Fruit fly (Drosophila melanogaster) whole organism: ENCODE measurements around the gene CG4291.

Experiments used
- Dll ChIP-seq: fragments of >200 bp; optimal IDR thresholded peaks from 2 replicates; lab custom pipeline; 2017
- pan ChIP-seq: fragments of >200 bp; optimal IDR thresholded peaks from 2 replicates; lab custom pipeline; 2017
- psq ChIP-seq: fragments of >200 bp; optimal IDR thresholded peaks from 2 replicates; lab custom pipeline; 2017
- usp ChIP-seq: fragments of >200 bp; optimal IDR thresholded peaks from 2 replicates; lab custom pipeline; 2017; ENCODE audit warnings: missing biosample characterization, missing genetic modification characterization, mixed read lengths

DNA sequence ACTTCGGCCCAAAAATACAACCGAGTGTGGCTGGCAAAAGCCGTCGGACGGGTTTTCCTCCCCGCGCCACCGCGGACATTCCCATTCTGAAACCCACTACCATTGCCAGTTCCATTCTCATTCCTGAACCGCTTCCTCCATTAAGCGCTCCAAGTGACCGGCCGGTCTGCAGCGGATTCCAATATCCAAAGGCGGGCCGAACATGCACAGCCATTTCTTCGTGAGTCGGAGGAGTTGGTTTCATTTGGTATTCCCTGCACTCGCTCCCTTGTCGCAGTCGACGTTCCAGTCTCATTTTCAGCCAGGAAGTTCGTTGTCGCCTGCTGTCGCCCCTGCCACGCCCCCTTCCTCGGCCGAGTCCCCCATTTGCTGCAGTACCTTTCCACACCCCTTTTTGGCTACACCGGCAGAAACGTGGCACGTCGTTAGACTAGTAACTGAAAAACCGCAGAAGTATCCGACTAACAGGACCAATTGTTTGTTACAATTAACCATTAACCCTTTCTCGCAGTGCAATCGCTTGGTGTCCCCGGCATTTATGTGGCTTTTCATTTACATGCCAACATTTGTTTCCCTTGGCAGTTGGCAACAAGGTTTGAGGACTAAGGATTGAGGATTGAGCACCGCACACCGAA, 4.4 kb downstream of the CG4291 start:
- no peak for TF ChIP-seq usp
- TF ChIP-seq psq (lab: Kevin White, UChicago): no peak
- TF ChIP-seq pan (lab: Kevin White, UChicago): no peak
- no peak for TF ChIP-seq Dll
